Fruit fly (Drosophila melanogaster) whole organism, embryonic: Measurements from ENCODE around the gene Dsp1.

Experiments used
- Adf1 ChIP-seq: fragments of 200-800 bp; sonication (Bioruptor generic); IDR thresholded peaks from 2 replicates; pipeline ENCODE4 v1.3.6; 2022; ENCODE audit warnings: missing biosample characterization, missing genetic modification characterization
- B-H1 ChIP-seq: fragments of 200-800 bp; sonication (Bioruptor generic); IDR thresholded peaks from 3 replicates; pipeline ENCODE4 v1.3.6; 2022; ENCODE audit warnings: missing biosample characterization, missing genetic modification characterization
- CG10543 ChIP-seq: fragments of 200-800 bp; sonication (Bioruptor generic); optimal IDR thresholded peaks from 3 replicates; lab custom pipeline; 2017; ENCODE audit warnings: missing biosample characterization, mild to moderate bottlenecking, missing genetic modification characterization, moderate library complexity
- CG10565 ChIP-seq: fragments of 200-800 bp; sonication (Bioruptor generic); optimal IDR thresholded peaks from 3 replicates; lab custom pipeline; 2016; ENCODE audit warnings: missing biosample characterization, mild to moderate bottlenecking, missing genetic modification characterization
- CG11093 ChIP-seq: fragments of 200-800 bp; sonication (Bioruptor generic); IDR thresholded peaks from 3 replicates; pipeline ENCODE4 v1.3.6; 2022; ENCODE audit warnings: missing biosample characterization, missing genetic modification characterization
- CG13123 ChIP-seq: fragments of 200-800 bp; sonication (Bioruptor generic); optimal IDR thresholded peaks from 2 replicates; lab custom pipeline; 2016; ENCODE audit warnings: missing biosample characterization, missing genetic modification characterization
- CG13287 ChIP-seq: fragments of 200-800 bp; sonication (Bioruptor generic); IDR thresholded peaks from 2 replicates; pipeline ENCODE4 v1.3.6; 2022; ENCODE audit warnings: missing biosample characterization, missing genetic modification characterization; ENCODE audit not compliant: partially characterized antibody
- CG13296 ChIP-seq: fragments of 200-800 bp; sonication (Bioruptor generic); optimal IDR thresholded peaks from 3 replicates; lab custom pipeline; 2018; ENCODE audit warnings: missing biosample characterization, mild to moderate bottlenecking, missing genetic modification characterization
- CG14667 ChIP-seq: fragments of 200-800 bp; sonication (Bioruptor generic); IDR thresholded peaks from 2 replicates; pipeline ENCODE4 v1.3.6; 2022; ENCODE audit warnings: missing biosample characterization, missing genetic modification characterization
- CG15514 ChIP-seq: fragments of 200-800 bp; sonication (Bioruptor generic); optimal IDR thresholded peaks from 3 replicates; lab custom pipeline; 2017; ENCODE audit warnings: missing biosample characterization, missing genetic modification characterization, mild to moderate bottlenecking, moderate library complexity, missing genetic modification reagents
- CG1792 ChIP-seq: fragments of 200-800 bp; sonication (Bioruptor generic); optimal IDR thresholded peaks from 2 replicates; lab custom pipeline; 2016; ENCODE audit warnings: missing biosample characterization, missing genetic modification characterization
- CG2202 ChIP-seq: fragments of 200-800 bp; sonication (Bioruptor generic); optimal IDR thresholded peaks from 2 replicates; lab custom pipeline; 2018; ENCODE audit warnings: missing biosample characterization, mild to moderate bottlenecking, missing genetic modification characterization
- CG30020 ChIP-seq: fragments of 200-800 bp; optimal IDR thresholded peaks from 2 replicates; lab custom pipeline; 2019; ENCODE audit warnings: missing biosample characterization, mild to moderate bottlenecking, missing genetic modification characterization, moderate library complexity
- CG4404 ChIP-seq: fragments of 200-800 bp; sonication (Bioruptor generic); IDR thresholded peaks from 2 replicates; pipeline ENCODE4 v1.3.6; 2022; ENCODE audit warnings: missing biosample characterization, missing genetic modification characterization
- CG4617 ChIP-seq: fragments of 200-800 bp; sonication (Bioruptor generic); optimal IDR thresholded peaks from 3 replicates; lab custom pipeline; 2016; ENCODE audit warnings: missing biosample characterization, missing genetic modification characterization, borderline replicate concordance
- CG6791 ChIP-seq: fragments of 200-800 bp; sonication (Bioruptor generic); IDR thresholded peaks from 3 replicates; pipeline ENCODE4 v1.3.6; 2022; ENCODE audit warnings: missing biosample characterization, missing genetic modification characterization; ENCODE audit not compliant: partially characterized antibody
- CG6854 ChIP-seq: fragments of 200-800 bp; sonication (Bioruptor generic); optimal IDR thresholded peaks from 3 replicates; lab custom pipeline; 2017; ENCODE audit warnings: missing biosample characterization, mild to moderate bottlenecking, missing genetic modification characterization
- CG8290 ChIP-seq, 3 experiments: fragments of 200-800 bp; sonication (Bioruptor generic); optimal IDR thresholded peaks; 2 replicates each; lab custom pipeline; 2016 to 2019; ENCODE audit warnings: missing biosample characterization in 3 of 3, missing genetic modification characterization in 3 of 3, mild to moderate bottlenecking in 2 of 3, moderate library complexity in 1 of 3
- CG9437 ChIP-seq: fragments of 200-800 bp; sonication (Bioruptor generic); optimal IDR thresholded peaks from 2 replicates; lab custom pipeline; 2018; ENCODE audit warnings: missing biosample characterization, mild to moderate bottlenecking, missing genetic modification characterization
- D19A ChIP-seq: fragments of 200-800 bp; optimal IDR thresholded peaks from 3 replicates; lab custom pipeline; 2019; ENCODE audit warnings: missing biosample characterization, mild to moderate bottlenecking, missing genetic modification characterization, moderate library complexity
- E2f2 ChIP-seq: fragments of 200-800 bp; sonication (Bioruptor generic); IDR thresholded peaks from 2 replicates; pipeline ENCODE4 v1.3.6; 2022; ENCODE audit warnings: missing biosample characterization, missing genetic modification characterization
- Ets97D ChIP-seq: fragments of 200-800 bp; sonication (Bioruptor generic); optimal IDR thresholded peaks from 3 replicates; lab custom pipeline; 2016; ENCODE audit warnings: missing biosample characterization, missing genetic modification characterization
- MBD-R2 ChIP-seq: fragments of 200-800 bp; sonication (Bioruptor generic); IDR thresholded peaks from 2 replicates; pipeline ENCODE4 v1.3.6; 2022; ENCODE audit warnings: missing biosample characterization, missing genetic modification characterization
- Max ChIP-seq: fragments of 200-800 bp; sonication (Bioruptor generic); optimal IDR thresholded peaks from 2 replicates; lab custom pipeline; 2016; ENCODE audit warnings: missing biosample characterization, mild to moderate bottlenecking, missing genetic modification characterization
- Mrtf ChIP-seq: fragments of 200-800 bp; sonication (Bioruptor generic); IDR thresholded peaks from 3 replicates; pipeline ENCODE4 v1.3.6; 2022; ENCODE audit warnings: missing biosample characterization, missing genetic modification characterization
- Myb ChIP-seq: fragments of 200-800 bp; sonication (Bioruptor generic); optimal IDR thresholded peaks from 2 replicates; lab custom pipeline; 2016; ENCODE audit warnings: missing biosample characterization, missing genetic modification characterization
- NC2α ChIP-seq: fragments of 200-800 bp; sonication (Bioruptor generic); optimal IDR thresholded peaks from 2 replicates; lab custom pipeline; 2016; ENCODE audit warnings: missing biosample characterization, missing genetic modification characterization
- NC2β ChIP-seq: fragments of 200-800 bp; sonication (Bioruptor generic); optimal IDR thresholded peaks from 2 replicates; lab custom pipeline; 2016; ENCODE audit warnings: missing biosample characterization, missing genetic modification characterization
- NK7.1 ChIP-seq: fragments of 200-800 bp; sonication (Bioruptor generic); optimal IDR thresholded peaks from 3 replicates; lab custom pipeline; 2016; ENCODE audit warnings: missing biosample characterization, missing genetic modification characterization
- Nf-YC ChIP-seq: fragments of 200-800 bp; optimal IDR thresholded peaks from 3 replicates; lab custom pipeline; 2019; ENCODE audit warnings: missing biosample characterization, mild to moderate bottlenecking, missing genetic modification characterization, moderate library complexity
- Oli ChIP-seq: fragments of 200-800 bp; sonication (Bioruptor generic); optimal IDR thresholded peaks from 2 replicates; lab custom pipeline; 2018; ENCODE audit warnings: missing biosample characterization, mild to moderate bottlenecking, missing genetic modification characterization, moderate library complexity
- Scr ChIP-seq: fragments of 200-800 bp; sonication (Bioruptor generic); IDR thresholded peaks from 2 replicates; pipeline ENCODE4 v1.3.6; 2022; ENCODE audit warnings: missing biosample characterization, missing genetic modification characterization; ENCODE audit not compliant: partially characterized antibody
- bbx ChIP-seq: fragments of 200-800 bp; sonication (Bioruptor generic); IDR thresholded peaks from 2 replicates; pipeline ENCODE4 v1.3.6; 2022; ENCODE audit warnings: missing biosample characterization, missing genetic modification characterization; ENCODE audit not compliant: partially characterized antibody
- ems ChIP-seq: fragments of 200-800 bp; sonication (Bioruptor generic); optimal IDR thresholded peaks from 3 replicates; lab custom pipeline; 2016; ENCODE audit warnings: missing biosample characterization, missing genetic modification characterization
- grn ChIP-seq: fragments of 200-800 bp; sonication (Bioruptor generic); optimal IDR thresholded peaks from 3 replicates; lab custom pipeline; 2017; ENCODE audit warnings: missing biosample characterization, missing genetic modification characterization
- ind ChIP-seq: fragments of 200-800 bp; sonication (Bioruptor generic); optimal IDR thresholded peaks from 3 replicates; lab custom pipeline; 2016; ENCODE audit warnings: missing biosample characterization, missing genetic modification characterization
- jing ChIP-seq: fragments of 200-800 bp; sonication (Bioruptor generic); optimal IDR thresholded peaks from 2 replicates; lab custom pipeline; 2018; ENCODE audit warnings: missing biosample characterization, mild to moderate bottlenecking, missing genetic modification characterization
- lola ChIP-seq, 3 experiments: fragments of >200 bp in 2 of 3; fragments of 200-800 bp in 1 of 3; sonication (Bioruptor generic) in 1 of 3; optimal IDR thresholded peaks; 2 replicates each; lab custom pipeline; 2017 to 2019; ENCODE audit warnings: missing biosample characterization in 3 of 3, missing genetic modification characterization in 3 of 3, mild to moderate bottlenecking in 1 of 3, moderate library complexity in 1 of 3
- pfk ChIP-seq: fragments of 200-800 bp; sonication (Bioruptor generic); optimal IDR thresholded peaks from 2 replicates; lab custom pipeline; 2018; ENCODE audit warnings: missing biosample characterization, mild to moderate bottlenecking, missing genetic modification characterization, moderate library complexity
- phol ChIP-seq: fragments of 200-800 bp; sonication (Bioruptor generic); optimal IDR thresholded peaks from 3 replicates; lab custom pipeline; 2018; ENCODE audit warnings: missing biosample characterization, mild to moderate bottlenecking, missing genetic modification characterization, moderate library complexity
- prd ChIP-seq, 3 experiments: fragments of >200 bp in 2 of 3; fragments of 200-800 bp in 1 of 3; sonication (Bioruptor generic) in 1 of 3; optimal IDR thresholded peaks in 2 of 3; IDR thresholded peaks in 1 of 3; 2 replicates in 2 of 3; 3 replicates in 1 of 3; pipeline versions ENCODE4 v1.3.6 to Lab custom; 2017 to 2022; ENCODE audit warnings: missing biosample characterization in 1 of 3, missing genetic modification characterization in 1 of 3
- psq ChIP-seq: fragments of 200-800 bp; sonication (Bioruptor generic); optimal IDR thresholded peaks from 2 replicates; lab custom pipeline; 2017; ENCODE audit warnings: missing biosample characterization, missing genetic modification characterization
- ro ChIP-seq: fragments of 200-800 bp; sonication (Bioruptor generic); IDR thresholded peaks from 2 replicates; pipeline ENCODE4 v1.3.6; 2022; ENCODE audit warnings: missing biosample characterization, missing genetic modification characterization
- tio ChIP-seq: fragments of 200-800 bp; sonication (Bioruptor generic); optimal IDR thresholded peaks from 2 replicates; lab custom pipeline; 2017; ENCODE audit warnings: missing biosample characterization, missing genetic modification characterization, inconsistent platforms
- wek ChIP-seq: fragments of 200-800 bp; sonication (Bioruptor generic); optimal IDR thresholded peaks from 3 replicates; lab custom pipeline; 2018; ENCODE audit warnings: missing biosample characterization, mild to moderate bottlenecking, missing genetic modification characterization, moderate library complexity
- zfh1 ChIP-seq: fragments of 200-800 bp; sonication (Bioruptor generic); IDR thresholded peaks from 3 replicates; pipeline ENCODE4 v1.3.6; 2022; ENCODE audit warnings: missing biosample characterization, missing genetic modification characterization

Dsp1 gene

DNA sequence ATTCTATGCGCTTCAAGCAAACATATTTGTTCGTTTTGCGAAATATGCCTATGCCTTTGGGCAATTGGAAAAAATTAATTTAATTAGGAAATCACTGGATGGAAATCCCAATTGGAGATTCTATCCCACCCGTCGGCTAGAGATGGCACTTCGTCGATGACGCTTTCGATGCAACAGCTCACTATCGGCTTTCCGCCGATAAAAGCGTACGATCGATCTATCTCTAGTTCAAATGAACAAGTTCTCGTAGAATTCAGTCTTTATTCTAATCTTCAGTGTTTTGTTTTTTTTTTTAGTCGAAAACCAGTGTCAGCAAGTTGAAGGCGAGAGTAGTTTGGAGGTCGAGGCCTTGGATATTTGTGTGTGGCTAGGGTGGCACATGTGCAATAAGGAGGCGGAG lies 10.3 kb upstream of the Dsp1 start, which contains the start of the genes CG9917 and CG32579 (continued):
- no peak for TF ChIP-seq lola (GFP tag; optimal IDR thresholded peaks at IDR 0.05; lab: Kevin White, UChicago)

DNA sequence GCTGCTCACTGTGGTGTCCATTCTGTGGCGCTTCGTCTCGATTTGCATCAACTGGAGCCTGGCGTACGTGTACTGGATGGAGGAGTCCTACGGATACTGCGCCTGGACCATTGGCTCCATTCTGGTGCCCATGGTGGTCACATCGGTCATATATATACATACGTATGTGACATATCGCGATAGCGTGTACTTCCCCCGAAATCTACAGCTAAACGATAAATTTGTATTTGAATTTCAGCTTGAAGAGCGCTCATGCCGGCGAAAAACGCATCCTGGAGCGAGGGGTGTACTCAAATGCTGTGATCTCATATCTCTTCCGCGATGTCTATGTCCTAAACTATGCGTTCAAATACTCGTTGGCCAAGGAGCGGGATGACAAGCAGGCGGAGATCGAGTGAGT lies 9.9 kb upstream of the Dsp1 start:
- no peak for TF ChIP-seq CG8290 (GFP tag; optimal IDR thresholded peaks at IDR 0.05; lab: Kevin White, UChicago)
- TF ChIP-seq CG8290 (tag; optimal IDR thresholded peaks at IDR 0.05; lab: Kevin White, UChicago): no peak
- TF ChIP-seq NC2β: no peak
- no peak for TF ChIP-seq NK7.1 (GFP tag; lab: Kevin White, UChicago)
- no peak for TF ChIP-seq CG14667 (GFP tag; lab: Robert Waterston, UW)
- no peak for TF ChIP-seq Adf1 (GFP tag; lab: Robert Waterston, UW)

DNA sequence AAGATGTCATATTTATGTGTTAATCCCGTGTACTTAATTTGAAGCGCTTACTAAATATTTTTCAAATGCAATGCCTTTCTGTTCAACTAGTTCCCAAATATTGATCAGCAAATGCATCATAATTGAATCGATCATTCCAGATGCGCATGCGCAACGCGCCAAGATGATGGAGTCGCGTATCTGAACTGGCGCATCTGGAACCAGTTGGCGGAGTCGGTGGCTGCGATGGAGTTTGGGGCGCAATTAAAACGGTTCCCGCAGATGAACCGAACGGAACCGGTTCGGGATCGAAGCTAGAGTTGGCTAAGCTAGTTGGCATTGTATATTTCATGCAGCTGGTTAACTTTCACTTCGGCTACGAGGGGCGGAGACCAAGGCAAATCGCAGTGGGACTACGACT lies 7.9 kb upstream of the Dsp1 start, which contains the start of gene CalpC:
CalpC (plus strand) TSS at position 292 of the 400 bp plus-strand sequence.
- TF ChIP-seq psq (GFP tag; lab: Kevin White, UChicago) (no peak), Scr (GFP tag; lab: Robert Waterston, UW) (peak; percentile 40), NC2α (no peak), CG9437 (GFP tag; lab: Kevin White, UChicago) (no peak), Mrtf (GFP tag; lab: Robert Waterston, UW) (no peak), phol (tag; lab: Kevin White, UChicago) (peak; percentile 29), prd (optimal IDR thresholded peaks at IDR 0.05; lab: Kevin White, UChicago) (no peak), prd (GFP tag; IDR thresholded peaks at IDR 0.05; lab: Robert Waterston, UW) (no peak), D19A (tag; lab: Kevin White, UChicago) (no peak), CG13287 (0 out of 2 replicates have a peak, but pooled peaks have one; percentile 15), CG1792 (GFP tag; lab: Kevin White, UChicago) (no peak), CG13296 (no peak), CG6791 (GFP tag; lab: Robert Waterston, UW) (no peak; the same call in 2 of the 3 replicates), CG11093 (no peak), tio (no peak), E2f2 (GFP tag; lab: Robert Waterston, UW) (peak; percentile 61; the same call in 1 of the 2 replicates), wek (no peak), grn (GFP tag; lab: Kevin White, UChicago) (no peak), CG4404 (GFP tag; lab: Robert Waterston, UW) (no peak), B-H1 (GFP tag; lab: Robert Waterston, UW) (no peak), ems (GFP tag; lab: Kevin White, UChicago) (no peak), CG10543 (GFP tag; lab: Kevin White, UChicago) (no peak), CG13123 (GFP tag; lab: Kevin White, UChicago) (no peak), Oli (tag; lab: Kevin White, UChicago) (no peak), ro (GFP tag; lab: Robert Waterston, UW) (no peak), Max (GFP tag; lab: Kevin White, UChicago) (no peak), CG30020 (tag; lab: Kevin White, UChicago) (peak; percentile 9), CG6854 (no peak), ind (GFP tag; lab: Kevin White, UChicago) (no peak), CG2202 (no peak), CG10565 (GFP tag; lab: Kevin White, UChicago) (no peak), CG15514 (GFP tag; lab: Kevin White, UChicago) (peak; percentile 98), MBD-R2 (peak; percentile 17; the same call in 1 of the 2 replicates), Ets97D (GFP tag; lab: Kevin White, UChicago) (no peak), jing (no peak), Nf-YC (tag; lab: Kevin White, UChicago) (no peak), bbx (GFP tag; lab: Robert Waterston, UW) (0 out of 2 replicates have a peak, but pooled peaks have one; percentile 40), CG8290 (GFP tag; optimal IDR thresholded peaks at IDR 0.05; lab: Kevin White, UChicago) (no peak), CG8290 (tag; optimal IDR thresholded peaks at IDR 0.05; lab: Kevin White, UChicago) (no peak), pfk (GFP tag; lab: Kevin White, UChicago) (no peak), Myb (no peak), zfh1 (GFP tag; lab: Robert Waterston, UW) (no peak), CG4617 (GFP tag; lab: Kevin White, UChicago) (no peak)
